Fruit fly (Drosophila melanogaster): ENCODE results near the gene CG5746.

Gene CG5746

dm6 chr3R:24348420-24349190, at the start of gene CG5746, which contains the start of gene CG6454:
TSS of gene CG5746 (minus strand) at chr3R:24348791.
TSS of gene CG6454 (plus strand) at chr3R:24349182.
- TF ChIP-seq OdsH (GFP tag; optimal IDR thresholded peaks at IDR 0.05), result no peak
- TF ChIP-seq Myc (optimal IDR thresholded peaks at IDR 0.05), result peak; percentile 87
- TF ChIP-seq br (GFP tag; optimal IDR thresholded peaks at IDR 0.05), result no peak
- no peak for TF ChIP-seq pan (optimal IDR thresholded peaks at IDR 0.05)
- peak; percentile 56 for TF ChIP-seq sv (GFP tag; optimal IDR thresholded peaks at IDR 0.05)
- peak; percentile 45 for TF ChIP-seq CG9705 (GFP tag; optimal IDR thresholded peaks at IDR 0.05)
- no peak for TF ChIP-seq Mio (GFP tag; optimal IDR thresholded peaks at IDR 0.05)
- TF ChIP-seq CG32264 (GFP tag; optimal IDR thresholded peaks at IDR 0.05), result peak; percentile 37
- TF ChIP-seq psq (GFP tag; optimal IDR thresholded peaks at IDR 0.05), result peak; percentile 54
- no peak for TF ChIP-seq Hr78 (GFP tag; optimal IDR thresholded peaks at IDR 0.05)
- peak; percentile 59 for TF ChIP-seq ey (GFP tag; optimal IDR thresholded peaks at IDR 0.05)

- TF ChIP-seq CG32264 (GFP tag; optimal IDR thresholded peaks at IDR 0.05) (no peak), N (GFP tag; optimal IDR thresholded peaks at IDR 0.05) (no peak), jim (GFP tag; optimal IDR thresholded peaks at IDR 0.05) (no peak), sage (GFP tag; optimal IDR thresholded peaks at IDR 0.05) (no peak), Jra (GFP tag; optimal IDR thresholded peaks at IDR 0.05) (no peak), CrebA (GFP tag; optimal IDR thresholded peaks at IDR 0.05; ENCODE audit: borderline replicate concordance) (no peak), dl (GFP tag; optimal IDR thresholded peaks at IDR 0.05; ENCODE audit: insufficient read depth in 1 of 2, partially characterized antibody in 2 of 2) (no peak), Hr78 (GFP tag; optimal IDR thresholded peaks at IDR 0.05) (no peak), br (GFP tag; optimal IDR thresholded peaks at IDR 0.05) (no peak), Abd-B (GFP tag; optimal IDR thresholded peaks at IDR 0.05) (no peak)
Observed at dm6 chr3R:24392207-24392939, 43.8 kb upstream of the CG5746 start, which contains the start of gene CG13616. TSS of gene CG13616 (plus strand) at chr3R:24392889.

- no peak for TF ChIP-seq N (GFP tag; optimal IDR thresholded peaks at IDR 0.05)
- no peak for TF ChIP-seq CG9705 (GFP tag; optimal IDR thresholded peaks at IDR 0.05)
- no peak for TF ChIP-seq CG32264 (GFP tag; optimal IDR thresholded peaks at IDR 0.05)
- TF ChIP-seq dsf (GFP tag; optimal IDR thresholded peaks at IDR 0.05; ENCODE audit: borderline replicate concordance), result no peak
- no peak for TF ChIP-seq sage (GFP tag; optimal IDR thresholded peaks at IDR 0.05)
- no peak for TF ChIP-seq Abd-B (GFP tag; optimal IDR thresholded peaks at IDR 0.05)
- TF ChIP-seq Myc (optimal IDR thresholded peaks at IDR 0.05), result no peak
- no peak for TF ChIP-seq dmrt93B (GFP tag; optimal IDR thresholded peaks at IDR 0.05)
- no peak for TF ChIP-seq br (GFP tag; optimal IDR thresholded peaks at IDR 0.05)
- TF ChIP-seq rgr (GFP tag; optimal IDR thresholded peaks at IDR 0.05), result no peak
- TF ChIP-seq HLH106 (tag; optimal IDR thresholded peaks at IDR 0.05), result no peak
- TF ChIP-seq GATAd (GFP tag; optimal IDR thresholded peaks at IDR 0.05), result no peak
- no peak for TF ChIP-seq lola (GFP tag; optimal IDR thresholded peaks at IDR 0.05)
- no peak for TF ChIP-seq Hr78 (GFP tag; optimal IDR thresholded peaks at IDR 0.05)
Observed at dm6 chr3R:24390239-24390638, 41.6 kb upstream of the CG5746 start, which contains the start of the genes CG5768 and CG13615. TSS of gene CG5768 (minus strand) at chr3R:24390339. TSS of gene CG13615 (plus strand) at chr3R:24390518.

dm6 chr3R:24386434-24386833, 37.8 kb upstream of the CG5746 start:
- no peak for TF ChIP-seq h (GFP tag; optimal IDR thresholded peaks at IDR 0.05)
- TF ChIP-seq psq (GFP tag; optimal IDR thresholded peaks at IDR 0.05), result no peak
- no peak for TF ChIP-seq Hr83 (GFP tag; optimal IDR thresholded peaks at IDR 0.05; ENCODE audit: poor library complexity, severe bottlenecking)
- TF ChIP-seq Rel (GFP tag; optimal IDR thresholded peaks at IDR 0.05), result no peak
- TF ChIP-seq Rel (tag; optimal IDR thresholded peaks at IDR 0.05), result no peak
- no peak for TF ChIP-seq usp (GFP tag; optimal IDR thresholded peaks at IDR 0.05)
- no peak for TF ChIP-seq pan (optimal IDR thresholded peaks at IDR 0.05)
- TF ChIP-seq brk (GFP tag; optimal IDR thresholded peaks at IDR 0.05), result no peak
- no peak for TF ChIP-seq jim (GFP tag; optimal IDR thresholded peaks at IDR 0.05)
- no peak for TF ChIP-seq woc (GFP tag; optimal IDR thresholded peaks at IDR 0.05)
- TF ChIP-seq Vsx2 (GFP tag; optimal IDR thresholded peaks at IDR 0.05; ENCODE audit: partially characterized antibody), result no peak
- TF ChIP-seq dsf (GFP tag; optimal IDR thresholded peaks at IDR 0.05; ENCODE audit: borderline replicate concordance), result no peak
- TF ChIP-seq CG9705 (GFP tag; optimal IDR thresholded peaks at IDR 0.05), result no peak
- TF ChIP-seq OdsH (GFP tag; optimal IDR thresholded peaks at IDR 0.05), result no peak
- TF ChIP-seq N (GFP tag; optimal IDR thresholded peaks at IDR 0.05), result no peak
- no peak for TF ChIP-seq sage (GFP tag; optimal IDR thresholded peaks at IDR 0.05)
- no peak for TF ChIP-seq Mio (GFP tag; optimal IDR thresholded peaks at IDR 0.05)
- TF ChIP-seq lola (GFP tag; optimal IDR thresholded peaks at IDR 0.05), result no peak
- TF ChIP-seq sv (GFP tag; optimal IDR thresholded peaks at IDR 0.05), result no peak
- TF ChIP-seq br (GFP tag; optimal IDR thresholded peaks at IDR 0.05), result no peak

All from whole organism, wandering third instar larva.